Worm (Caenorhabditis elegans): ENCODE measurements around the gene nep-3.
A peak's percentile ranks its signal among the peaks of the same experiment; 100 is the strongest.

Gene nep-3

ce11 chrII:3877127-3877526, at the start of gene nep-3:
TSS of gene nep-3 (minus strand) at chrII:3877227.
- TF ChIP-seq zip-5 (tag; optimal IDR thresholded peaks at IDR 0.05) (no peak), elt-2 (tag; optimal IDR thresholded peaks at IDR 0.05) (no peak), npax-4 (tag; optimal IDR thresholded peaks at IDR 0.05) (no peak), nfya-1 (tag; optimal IDR thresholded peaks at IDR 0.05) (no peak), ceh-31 (tag; optimal IDR thresholded peaks at IDR 0.05) (no peak), tbx-7 (tag; optimal IDR thresholded peaks at IDR 0.05) (no peak), pag-3 (tag; optimal IDR thresholded peaks at IDR 0.05; ENCODE audit: borderline replicate concordance) (no peak), ceh-2 (tag; optimal IDR thresholded peaks at IDR 0.05) (no peak)

ce11 chrII:3922696-3923095, 45.7 kb upstream of the nep-3 start:
- TF ChIP-seq sox-4 (tag; optimal IDR thresholded peaks at IDR 0.05) = no peak
- TF ChIP-seq ceh-19 (GFP tag; optimal IDR thresholded peaks at IDR 0.05) = no peak

- TF ChIP-seq K09A11.1 (tag; optimal IDR thresholded peaks at IDR 0.05; ENCODE audit: insufficient read depth) (no peak), fkh-6 (tag; optimal IDR thresholded peaks at IDR 0.05) (no peak), unc-42 (tag; optimal IDR thresholded peaks at IDR 0.05) (no peak), pag-3 (tag; optimal IDR thresholded peaks at IDR 0.05; ENCODE audit: borderline replicate concordance) (no peak), nhr-232 (tag; optimal IDR thresholded peaks at IDR 0.05) (no peak), ceh-18 (tag; optimal IDR thresholded peaks at IDR 0.05) (no peak), hlh-15 (tag; optimal IDR thresholded peaks at IDR 0.05) (no peak), ceh-24 (tag; optimal IDR thresholded peaks at IDR 0.05) (no peak), elt-4 (tag; optimal IDR thresholded peaks at IDR 0.05) (no peak), ref-2 (tag; optimal IDR thresholded peaks at IDR 0.05) (no peak), syd-9 (tag; optimal IDR thresholded peaks at IDR 0.05) (no peak), pqm-1 (tag; optimal IDR thresholded peaks at IDR 0.05) (no peak), unc-55 (GFP tag; optimal IDR thresholded peaks at IDR 0.05) (no peak), pax-1 (tag; optimal IDR thresholded peaks at IDR 0.05) (no peak)
Measured at ce11 chrII:3920611-3921010, 43.6 kb upstream of the nep-3 start.

- no peak for TF ChIP-seq T23F11.4 (GFP tag; optimal IDR thresholded peaks at IDR 0.05)
- TF ChIP-seq nfya-1 (tag; optimal IDR thresholded peaks at IDR 0.05) = peak; percentile 92
- TF ChIP-seq C08G9.2 (tag; optimal IDR thresholded peaks at IDR 0.05) = no peak
- no peak for TF ChIP-seq ceh-31 (tag; optimal IDR thresholded peaks at IDR 0.05)
Measured at ce11 chrII:3917985-3918633, 41.1 kb upstream of the nep-3 start.

- TF ChIP-seq rnt-1 (tag; optimal IDR thresholded peaks at IDR 0.05) = no peak
- TF ChIP-seq C08G9.2 (tag; optimal IDR thresholded peaks at IDR 0.05) = no peak
- TF ChIP-seq ttx-3 (tag; optimal IDR thresholded peaks at IDR 0.05) = no peak
- TF ChIP-seq ceh-2 (tag; optimal IDR thresholded peaks at IDR 0.05) = no peak
- no peak for TF ChIP-seq elt-2 (tag; optimal IDR thresholded peaks at IDR 0.05)
- no peak for TF ChIP-seq C38D4.7 (GFP tag; optimal IDR thresholded peaks at IDR 0.05)
- TF ChIP-seq ceh-14 (tag; optimal IDR thresholded peaks at IDR 0.05) = no peak
- TF ChIP-seq mec-3 (tag; optimal IDR thresholded peaks at IDR 0.05; ENCODE audit: borderline replicate concordance) = no peak
- no peak for TF ChIP-seq ztf-16 (tag; optimal IDR thresholded peaks at IDR 0.05)
- TF ChIP-seq fkh-6 (tag; optimal IDR thresholded peaks at IDR 0.05) = no peak
- TF ChIP-seq ceh-30 (tag; optimal IDR thresholded peaks at IDR 0.05) = no peak
- TF ChIP-seq Y22D7AL.16 (tag; optimal IDR thresholded peaks at IDR 0.05) = no peak
- no peak for TF ChIP-seq tbx-7 (tag; optimal IDR thresholded peaks at IDR 0.05)
- no peak for TF ChIP-seq madf-2 (tag; optimal IDR thresholded peaks at IDR 0.05)
- TF ChIP-seq ets-4 (tag; optimal IDR thresholded peaks at IDR 0.05) = no peak
- TF ChIP-seq ceh-19 (GFP tag; optimal IDR thresholded peaks at IDR 0.05) = no peak
Measured at ce11 chrII:3913673-3914072, 36.6 kb upstream of the nep-3 start.
